Fruit fly (Drosophila melanogaster) whole organism, embryonic: Measurements from ENCODE around the gene Pgant35A.

Source experiments
- B-H2 ChIP-seq: fragments of 200-800 bp; sonication (Bioruptor generic); optimal IDR thresholded peaks from 2 replicates; lab custom pipeline; 2018; ENCODE audit warnings: missing biosample characterization, mild to moderate bottlenecking, missing genetic modification characterization
- CG11723 ChIP-seq: fragments of 200-800 bp; sonication (Bioruptor generic); optimal IDR thresholded peaks from 2 replicates; lab custom pipeline; 2017; ENCODE audit warnings: missing biosample characterization, mild to moderate bottlenecking, missing genetic modification characterization
- CG12155 ChIP-seq: fragments of 200-800 bp; sonication (Bioruptor generic); optimal IDR thresholded peaks from 3 replicates; lab custom pipeline; 2016; ENCODE audit warnings: missing biosample characterization, missing genetic modification characterization
- CG12942 ChIP-seq: fragments of 200-800 bp; sonication (Bioruptor generic); optimal IDR thresholded peaks from 3 replicates; lab custom pipeline; 2016; ENCODE audit warnings: missing biosample characterization, missing genetic modification characterization
- CG15514 ChIP-seq: fragments of 200-800 bp; sonication (Bioruptor generic); optimal IDR thresholded peaks from 3 replicates; lab custom pipeline; 2017; ENCODE audit warnings: missing biosample characterization, missing genetic modification characterization, mild to moderate bottlenecking, moderate library complexity, missing genetic modification reagents
- CG16813 ChIP-seq: fragments of 200-800 bp; sonication (Bioruptor generic); IDR thresholded peaks from 3 replicates; pipeline ENCODE4 v1.3.6; 2022; ENCODE audit warnings: missing biosample characterization, missing genetic modification characterization; ENCODE audit not compliant: partially characterized antibody
- CG2120 ChIP-seq: fragments of 200-800 bp; sonication (Bioruptor generic); optimal IDR thresholded peaks from 3 replicates; lab custom pipeline; 2016; ENCODE audit warnings: missing biosample characterization, missing genetic modification characterization
- CG3847 ChIP-seq: fragments of 200-800 bp; sonication (Bioruptor generic); IDR thresholded peaks from 2 replicates; pipeline ENCODE4 v1.3.6; 2022; ENCODE audit warnings: missing biosample characterization, missing genetic modification characterization
- CG4730 ChIP-seq: fragments of 200-800 bp; sonication (Bioruptor generic); IDR thresholded peaks from 2 replicates; pipeline ENCODE4 v1.3.6; 2022; ENCODE audit warnings: missing biosample characterization, missing genetic modification characterization
- CG6175 ChIP-seq: fragments of 200-800 bp; sonication (Bioruptor generic); IDR thresholded peaks from 3 replicates; pipeline ENCODE4 v1.3.6; 2022; ENCODE audit warnings: missing biosample characterization, missing genetic modification characterization
- CG6254 ChIP-seq: fragments of 200-800 bp; sonication (Bioruptor generic); optimal IDR thresholded peaks from 3 replicates; lab custom pipeline; 2017; ENCODE audit warnings: mild to moderate bottlenecking, missing biosample characterization, missing genetic modification reagents, missing genetic modification characterization
- CG8478 ChIP-seq: fragments of >200 bp; optimal IDR thresholded peaks from 2 replicates; lab custom pipeline; 2018
- CG9609 ChIP-seq: fragments of 200-800 bp; sonication (Bioruptor generic); optimal IDR thresholded peaks from 3 replicates; lab custom pipeline; 2016; ENCODE audit warnings: missing biosample characterization, missing genetic modification characterization
- CG9727 ChIP-seq: fragments of 200-800 bp; sonication (Bioruptor generic); optimal IDR thresholded peaks from 3 replicates; lab custom pipeline; 2017; ENCODE audit warnings: missing biosample characterization, mild to moderate bottlenecking, missing genetic modification characterization
- CG9932 ChIP-seq: fragments of 200-800 bp; sonication (Bioruptor generic); IDR thresholded peaks from 2 replicates; pipeline ENCODE4 v1.3.6; 2022; ENCODE audit warnings: missing biosample characterization, missing genetic modification characterization
- CHES-1-like ChIP-seq: fragments of 200-800 bp; sonication (Bioruptor generic); optimal IDR thresholded peaks from 2 replicates; lab custom pipeline; 2016; ENCODE audit warnings: missing biosample characterization, missing genetic modification characterization
- Dip3 ChIP-seq: fragments of 200-800 bp; sonication (Bioruptor generic); optimal IDR thresholded peaks from 3 replicates; lab custom pipeline; 2016; ENCODE audit warnings: missing biosample characterization, missing genetic modification characterization
- Doc2 ChIP-seq: fragments of 200-800 bp; sonication (Bioruptor generic); IDR thresholded peaks from 2 replicates; pipeline ENCODE4 v1.3.6; 2022; ENCODE audit warnings: missing biosample characterization, missing genetic modification characterization
- Ets97D ChIP-seq: fragments of 200-800 bp; sonication (Bioruptor generic); optimal IDR thresholded peaks from 3 replicates; lab custom pipeline; 2016; ENCODE audit warnings: missing biosample characterization, missing genetic modification characterization
- Hmx ChIP-seq: fragments of 200-800 bp; sonication (Bioruptor generic); optimal IDR thresholded peaks from 2 replicates; lab custom pipeline; 2016; ENCODE audit warnings: missing biosample characterization, missing genetic modification characterization
- Lim3 ChIP-seq: fragments of 200-800 bp; sonication (Bioruptor generic); IDR thresholded peaks from 2 replicates; pipeline ENCODE4 v1.3.6; 2022; ENCODE audit warnings: missing biosample characterization, missing genetic modification characterization
- Lpt ChIP-seq: fragments of >200 bp; optimal IDR thresholded peaks from 2 replicates; lab custom pipeline; 2018; ENCODE audit warnings: missing biosample characterization, missing genetic modification characterization
- Max ChIP-seq: fragments of 200-800 bp; sonication (Bioruptor generic); optimal IDR thresholded peaks from 2 replicates; lab custom pipeline; 2016; ENCODE audit warnings: missing biosample characterization, mild to moderate bottlenecking, missing genetic modification characterization
- NfI ChIP-seq: fragments of 200-800 bp; sonication (Bioruptor generic); optimal IDR thresholded peaks from 3 replicates; lab custom pipeline; 2018; ENCODE audit warnings: missing biosample characterization, mild to moderate bottlenecking, missing genetic modification characterization, moderate library complexity
- Pdp1 ChIP-seq, 2 experiments: fragments of 200-800 bp; sonication (Bioruptor generic); optimal IDR thresholded peaks; 3 replicates each; lab custom pipeline; 2016; ENCODE audit warnings: missing biosample characterization in 2 of 2, missing genetic modification characterization in 2 of 2, mild to moderate bottlenecking in 1 of 2, moderate library complexity in 1 of 2
- Side ChIP-seq: fragments of 200-800 bp; sonication (Bioruptor generic); optimal IDR thresholded peaks from 2 replicates; lab custom pipeline; 2016; ENCODE audit warnings: missing biosample characterization, missing genetic modification characterization
- Taf1 ChIP-seq: fragments of 200-800 bp; sonication (Bioruptor generic); IDR thresholded peaks from 2 replicates; pipeline ENCODE4 v1.3.6; 2022; ENCODE audit warnings: missing biosample characterization, missing genetic modification characterization
- ato ChIP-seq: fragments of 200-800 bp; sonication (Bioruptor generic); IDR thresholded peaks from 2 replicates; pipeline ENCODE4 v1.3.6; 2022; ENCODE audit warnings: missing biosample characterization, missing genetic modification characterization; ENCODE audit not compliant: partially characterized antibody
- ci ChIP-seq: fragments of 200-800 bp; sonication (Bioruptor generic); IDR thresholded peaks from 3 replicates; pipeline ENCODE4 v1.3.6; 2022; ENCODE audit warnings: missing biosample characterization, missing genetic modification characterization
- corto ChIP-seq: fragments of 200-800 bp; sonication (Bioruptor generic); optimal IDR thresholded peaks from 2 replicates; lab custom pipeline; 2016; ENCODE audit warnings: missing biosample characterization, mild to moderate bottlenecking, missing genetic modification characterization, moderate library complexity
- crc ChIP-seq: fragments of 200-800 bp; sonication (Bioruptor generic); optimal IDR thresholded peaks from 2 replicates; lab custom pipeline; 2016; ENCODE audit warnings: missing biosample characterization, missing genetic modification characterization
- da ChIP-seq: fragments of 200-800 bp; sonication (Bioruptor generic); optimal IDR thresholded peaks from 2 replicates; lab custom pipeline; 2016; ENCODE audit warnings: missing biosample characterization, missing genetic modification characterization
- danr ChIP-seq: fragments of 200-800 bp; sonication (Bioruptor generic); IDR thresholded peaks from 2 replicates; pipeline ENCODE4 v1.3.6; 2022; ENCODE audit warnings: missing biosample characterization, missing genetic modification characterization
- dmrt11E ChIP-seq: fragments of 200-800 bp; sonication (Bioruptor generic); optimal IDR thresholded peaks from 3 replicates; lab custom pipeline; 2018; ENCODE audit warnings: missing biosample characterization, mild to moderate bottlenecking, missing genetic modification characterization, moderate library complexity
- fru ChIP-seq: fragments of >200 bp; optimal IDR thresholded peaks from 2 replicates; lab custom pipeline; 2017
- gcm ChIP-seq: fragments of 200-800 bp; sonication (Bioruptor generic); optimal IDR thresholded peaks from 2 replicates; lab custom pipeline; 2019; ENCODE audit warnings: missing biosample characterization, mild to moderate bottlenecking, missing genetic modification characterization, moderate library complexity
- hb ChIP-seq: fragments of 200-800 bp; sonication (Bioruptor generic); IDR thresholded peaks from 3 replicates; pipeline ENCODE4 v1.3.6; 2022; ENCODE audit warnings: missing biosample characterization, missing genetic modification characterization; ENCODE audit not compliant: partially characterized antibody
- lilli ChIP-seq: fragments of 200-800 bp; sonication (Bioruptor generic); optimal IDR thresholded peaks from 3 replicates; lab custom pipeline; 2016; ENCODE audit warnings: missing biosample characterization, missing genetic modification characterization
- lola ChIP-seq, 3 experiments: fragments of >200 bp in 2 of 3; fragments of 200-800 bp in 1 of 3; sonication (Bioruptor generic) in 1 of 3; optimal IDR thresholded peaks; 2 replicates each; lab custom pipeline; 2017 to 2019; ENCODE audit warnings: missing biosample characterization in 3 of 3, missing genetic modification characterization in 3 of 3, mild to moderate bottlenecking in 1 of 3, moderate library complexity in 1 of 3
- nom ChIP-seq: fragments of 200-800 bp; sonication (Bioruptor generic); optimal IDR thresholded peaks from 2 replicates; lab custom pipeline; 2017; ENCODE audit warnings: missing biosample characterization, missing genetic modification characterization, mild to moderate bottlenecking, moderate library complexity, missing genetic modification reagents
- oc ChIP-seq: fragments of 200-800 bp; sonication (Bioruptor generic); optimal IDR thresholded peaks from 2 replicates; lab custom pipeline; 2018; ENCODE audit warnings: missing biosample characterization, mild to moderate bottlenecking, missing genetic modification characterization, moderate library complexity
- phol ChIP-seq: fragments of 200-800 bp; sonication (Bioruptor generic); optimal IDR thresholded peaks from 3 replicates; lab custom pipeline; 2018; ENCODE audit warnings: missing biosample characterization, mild to moderate bottlenecking, missing genetic modification characterization, moderate library complexity
- pum ChIP-seq: fragments of 200-800 bp; sonication (Bioruptor generic); optimal IDR thresholded peaks from 2 replicates; lab custom pipeline; 2016; ENCODE audit warnings: missing biosample characterization, missing genetic modification characterization
- ro ChIP-seq: fragments of 200-800 bp; sonication (Bioruptor generic); IDR thresholded peaks from 2 replicates; pipeline ENCODE4 v1.3.6; 2022; ENCODE audit warnings: missing biosample characterization, missing genetic modification characterization
- salm ChIP-seq: fragments of 200-800 bp; sonication (Bioruptor generic); optimal IDR thresholded peaks from 2 replicates; lab custom pipeline; 2018; ENCODE audit warnings: missing biosample characterization, mild to moderate bottlenecking, missing genetic modification characterization
- sc ChIP-seq, 3 experiments: fragments of >200 bp in 2 of 3; fragments of 200-800 bp in 1 of 3; sonication (Bioruptor generic) in 1 of 3; optimal IDR thresholded peaks; 2 replicates in 2 of 3; 3 replicates in 1 of 3; lab custom pipeline; 2017; ENCODE audit warnings: mild to moderate bottlenecking in 1 of 3, missing biosample characterization in 1 of 3, missing genetic modification characterization in 1 of 3, missing genetic modification reagents in 1 of 3
- schlank ChIP-seq: fragments of 200-800 bp; sonication (Bioruptor generic); optimal IDR thresholded peaks from 2 replicates; lab custom pipeline; 2018; ENCODE audit warnings: missing biosample characterization, mild to moderate bottlenecking, missing genetic modification characterization
- sd ChIP-seq: fragments of 200-800 bp; sonication (Bioruptor generic); optimal IDR thresholded peaks from 3 replicates; lab custom pipeline; 2018; ENCODE audit warnings: missing biosample characterization, mild to moderate bottlenecking, missing genetic modification characterization, moderate library complexity
- toy ChIP-seq: fragments of 200-800 bp; sonication (Bioruptor generic); IDR thresholded peaks from 2 replicates; pipeline ENCODE4 v1.3.6; 2022; ENCODE audit warnings: missing biosample characterization, missing genetic modification characterization
- trem ChIP-seq: fragments of 200-800 bp; optimal IDR thresholded peaks from 3 replicates; lab custom pipeline; 2019; ENCODE audit warnings: missing biosample characterization, mild to moderate bottlenecking, missing genetic modification characterization, moderate library complexity
- zfh2 ChIP-seq: fragments of 200-800 bp; sonication (Bioruptor generic); optimal IDR thresholded peaks from 2 replicates; lab custom pipeline; 2016; ENCODE audit warnings: missing biosample characterization, missing genetic modification characterization

The Pgant35A gene

dm6 chr2L:14361736-14362180 lies 2.7 kb downstream of the Pgant35A start, which contains the start of gene spel1 (continued):
- TF ChIP-seq sc (optimal IDR thresholded peaks at IDR 0.05; lab: Kevin White, UChicago) = no peak
- peak; percentile 39 for TF ChIP-seq sc (GFP tag; optimal IDR thresholded peaks at IDR 0.05; lab: Kevin White, UChicago)
- no peak for TF ChIP-seq Lim3 (GFP tag; lab: Robert Waterston, UW)
- peak; percentile 20 for TF ChIP-seq Max (GFP tag; lab: Kevin White, UChicago)
- peak; percentile 5 for TF ChIP-seq pum (GFP tag; lab: Kevin White, UChicago)
- 0 out of 2 replicates have a peak, but pooled peaks have one; percentile 16 for TF ChIP-seq toy (GFP tag; lab: Robert Waterston, UW)
- TF ChIP-seq Lpt (GFP tag; lab: Kevin White, UChicago) = no peak
- peak; percentile 62 for TF ChIP-seq CG4730 (GFP tag; lab: Robert Waterston, UW)
- peak; percentile 51 for TF ChIP-seq Ets97D
- peak in 1 of 2 experiments; percentile 55 for TF ChIP-seq Pdp1 (GFP tag; optimal IDR thresholded peaks at IDR 0.05; lab: Kevin White, UChicago)
- TF ChIP-seq da (GFP tag; lab: Kevin White, UChicago) = no peak
- no peak for TF ChIP-seq CG8478 (lab: Kevin White, UChicago)
- TF ChIP-seq oc = peak; percentile 60
- no peak for TF ChIP-seq CHES-1-like (GFP tag; lab: Kevin White, UChicago)
- peak; percentile 51 for TF ChIP-seq CG12942
- TF ChIP-seq lilli = peak; percentile 68
- TF ChIP-seq fru (lab: Kevin White, UChicago) = no peak
- no peak for TF ChIP-seq CG6175 (GFP tag; lab: Robert Waterston, UW)
- peak; percentile 33 for TF ChIP-seq zfh2 (GFP tag; lab: Kevin White, UChicago)
- TF ChIP-seq CG9727 (GFP tag; lab: Kevin White, UChicago) = peak; percentile 79
- no peak for TF ChIP-seq schlank (tag; lab: Kevin White, UChicago)
- peak; percentile 75 for TF ChIP-seq CG2120 (GFP tag; lab: Kevin White, UChicago)
- TF ChIP-seq trem = peak; percentile 78
- peak; percentile 74 for TF ChIP-seq dmrt11E (tag; lab: Kevin White, UChicago)
- no peak for TF ChIP-seq hb (GFP tag; lab: Robert Waterston, UW)
- TF ChIP-seq CG16813 (GFP tag; lab: Robert Waterston, UW) = no peak
- no peak for TF ChIP-seq corto
- no peak for TF ChIP-seq danr
- no peak for TF ChIP-seq ro (GFP tag; lab: Robert Waterston, UW)
- TF ChIP-seq CG15514 = peak; percentile 64
- no peak for TF ChIP-seq Dip3 (GFP tag; lab: Kevin White, UChicago)
- TF ChIP-seq phol = peak; percentile 89
- peak; percentile 82 for TF ChIP-seq gcm (GFP tag; lab: Kevin White, UChicago)
- TF ChIP-seq ato (GFP tag; lab: Robert Waterston, UW) = no peak
- TF ChIP-seq Side (GFP tag; lab: Kevin White, UChicago) = no peak
- TF ChIP-seq CG12155 = peak; percentile 70
- TF ChIP-seq Doc2 (GFP tag; lab: Robert Waterston, UW) = peak; percentile 21; the same call in 1 of the 2 replicates
- peak; percentile 20 for TF ChIP-seq CG11723 (GFP tag; lab: Kevin White, UChicago)
- no peak for TF ChIP-seq crc
- no peak for TF ChIP-seq B-H2 (GFP tag; lab: Kevin White, UChicago)
- peak; percentile 75; the same call in 2 of the 3 replicates for TF ChIP-seq ci (GFP tag; lab: Robert Waterston, UW)
- peak in 1 of 3 experiments; percentile 82 for TF ChIP-seq lola (GFP tag; optimal IDR thresholded peaks at IDR 0.05; lab: Kevin White, UChicago)
- peak; percentile 69 for TF ChIP-seq CG6254 (GFP tag; lab: Kevin White, UChicago)
- peak; percentile 68 for TF ChIP-seq salm
- peak; percentile 87 for TF ChIP-seq CG9932 (GFP tag; lab: Robert Waterston, UW)
- TF ChIP-seq nom (GFP tag; lab: Kevin White, UChicago) = peak; percentile 36
- TF ChIP-seq NfI (GFP tag; lab: Kevin White, UChicago) = peak; percentile 44
- TF ChIP-seq Hmx (GFP tag; lab: Kevin White, UChicago) = no peak
- TF ChIP-seq sd = peak; percentile 42
- peak; percentile 73 for TF ChIP-seq CG3847 (GFP tag; lab: Robert Waterston, UW)
- TF ChIP-seq Taf1 (GFP tag; lab: Robert Waterston, UW) = peak; percentile 47; the same call in 1 of the 2 replicates
- no peak for TF ChIP-seq CG9609 (GFP tag; lab: Kevin White, UChicago)
